Fruit fly (Drosophila melanogaster): ENCODE results near the gene CG13693.

Gene CG13693

DNA sequence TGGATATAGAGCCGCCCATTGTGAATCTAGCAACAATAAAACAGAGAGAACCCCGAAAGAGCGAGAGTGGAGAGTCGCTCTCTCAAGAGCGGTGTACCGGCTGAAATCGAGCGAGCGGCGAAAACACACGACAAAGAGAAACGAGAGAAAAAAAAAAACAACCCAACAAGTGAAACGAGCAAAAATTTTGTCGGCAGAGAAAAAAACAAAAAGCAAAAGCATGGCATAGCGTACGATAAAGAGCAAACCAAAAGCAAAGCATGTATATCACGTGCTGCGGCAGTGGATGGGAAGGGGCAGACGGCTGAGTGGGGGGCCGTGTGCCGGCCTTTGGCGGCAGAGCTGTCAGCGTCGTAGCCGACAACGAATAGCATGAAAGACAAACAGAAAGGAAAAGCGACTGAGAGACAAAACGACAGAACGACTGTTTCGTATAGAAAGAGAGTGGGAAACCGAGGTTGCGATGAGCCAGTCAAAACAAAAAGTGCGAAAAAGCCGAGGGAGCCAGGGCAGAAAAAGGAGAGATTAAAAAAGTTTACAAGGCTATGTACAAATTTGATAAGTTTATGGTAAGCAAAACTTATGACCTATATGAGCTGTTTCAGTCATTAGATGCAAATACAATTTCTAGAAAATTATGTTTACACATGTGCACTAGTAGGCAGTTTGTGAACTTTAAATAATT lies 14.5 kb downstream of the CG13693 start (continued):
- no peak for TF ChIP-seq CG31388 (GFP tag; optimal IDR thresholded peaks at IDR 0.05)
- TF ChIP-seq CG17829 (tag; optimal IDR thresholded peaks at IDR 0.05), result no peak
- TF ChIP-seq dpn (GFP tag; optimal IDR thresholded peaks at IDR 0.05), result no peak
- peak; percentile 23 for TF ChIP-seq onecut (GFP tag; IDR thresholded peaks at IDR 0.05)
- TF ChIP-seq CG10543 (GFP tag; optimal IDR thresholded peaks at IDR 0.05), result peak; percentile 37
- TF ChIP-seq dm (GFP tag; optimal IDR thresholded peaks at IDR 0.05), result peak; percentile 11
- TF ChIP-seq CG11504 (tag; optimal IDR thresholded peaks at IDR 0.05), result no peak
- TF ChIP-seq CG2199 (GFP tag; IDR thresholded peaks at IDR 0.05), result 0 out of 3 replicates have a peak, but pooled peaks have one; percentile 37
- TF ChIP-seq hbn (GFP tag; IDR thresholded peaks at IDR 0.05; ENCODE audit: partially characterized antibody), result peak; percentile 57; the same call in 1 of the 2 replicates
- no peak for TF ChIP-seq CG8944 (GFP tag; optimal IDR thresholded peaks at IDR 0.05)
- TF ChIP-seq CG32532 (GFP tag; IDR thresholded peaks at IDR 0.05), result peak; percentile 43; the same call in 1 of the 2 replicates
- TF ChIP-seq CG8924 (tag; optimal IDR thresholded peaks at IDR 0.05), result no peak
- TF ChIP-seq h (optimal IDR thresholded peaks at IDR 0.05), result no peak
- TF ChIP-seq CG7987 (GFP tag; optimal IDR thresholded peaks at IDR 0.05), result peak; percentile 89
- TF ChIP-seq CG12769 (tag; optimal IDR thresholded peaks at IDR 0.05), result peak; percentile 52
- no peak for TF ChIP-seq bigmax (GFP tag; optimal IDR thresholded peaks at IDR 0.05)
- TF ChIP-seq fru (optimal IDR thresholded peaks at IDR 0.05), result peak; percentile 33
- no peak for TF ChIP-seq Mad (GFP tag; optimal IDR thresholded peaks at IDR 0.05)
- TF ChIP-seq chinmo (GFP tag; IDR thresholded peaks at IDR 0.05; ENCODE audit: partially characterized antibody), result peak; percentile 91; the same call in 1 of the 4 replicates
- TF ChIP-seq CG2712 (tag; optimal IDR thresholded peaks at IDR 0.05), result peak; percentile 33
- no peak for TF ChIP-seq CG30431 (GFP tag; optimal IDR thresholded peaks at IDR 0.05)
- no peak for TF ChIP-seq gfzf (GFP tag; optimal IDR thresholded peaks at IDR 0.05)
- peak; percentile 41 for TF ChIP-seq mirr (GFP tag; optimal IDR thresholded peaks at IDR 0.05)
- TF ChIP-seq amos (GFP tag; IDR thresholded peaks at IDR 0.05; ENCODE audit: partially characterized antibody), result no peak; the same call in 1 of the 2 replicates
- TF ChIP-seq CG13894 (tag; optimal IDR thresholded peaks at IDR 0.05), result peak; percentile 23
- peak; percentile 77 for TF ChIP-seq yki (optimal IDR thresholded peaks at IDR 0.05)
- TF ChIP-seq zen2 (GFP tag; IDR thresholded peaks at IDR 0.05; ENCODE audit: partially characterized antibody), result peak; percentile 47; the same call in 1 of the 3 replicates
- no peak for TF ChIP-seq Hr3 (GFP tag; optimal IDR thresholded peaks at IDR 0.05)
- peak; percentile 86 for TF ChIP-seq abd-A (tag; optimal IDR thresholded peaks at IDR 0.05)
- TF ChIP-seq Kr (GFP tag; optimal IDR thresholded peaks at IDR 0.05), result no peak
- 0 out of 2 replicates have a peak, but pooled peaks have one; percentile 2 for TF ChIP-seq Nf-YA (GFP tag; IDR thresholded peaks at IDR 0.05)
- TF ChIP-seq unc-4 (GFP tag; IDR thresholded peaks at IDR 0.05; ENCODE audit: partially characterized antibody), result peak; percentile 58
- no peak for TF ChIP-seq CG6654 (GFP tag; optimal IDR thresholded peaks at IDR 0.05)
- peak; percentile 86 for TF ChIP-seq CG12155 (GFP tag; optimal IDR thresholded peaks at IDR 0.05)
- no peak for TF ChIP-seq CG15011 (GFP tag; optimal IDR thresholded peaks at IDR 0.05)
- TF ChIP-seq hb (GFP tag; IDR thresholded peaks at IDR 0.05; ENCODE audit: partially characterized antibody), result no peak
- TF ChIP-seq CG17361 (GFP tag; IDR thresholded peaks at IDR 0.05), result no peak
- no peak for TF ChIP-seq Hmr (GFP tag; optimal IDR thresholded peaks at IDR 0.05)
- TF ChIP-seq CG10209 (GFP tag; optimal IDR thresholded peaks at IDR 0.05), result peak; percentile 85
- 0 out of 2 replicates have a peak, but pooled peaks have one; percentile 10 for TF ChIP-seq stc (GFP tag; IDR thresholded peaks at IDR 0.05)
- TF ChIP-seq klu (GFP tag; IDR thresholded peaks at IDR 0.05), result no peak
- no peak for TF ChIP-seq hth (optimal IDR thresholded peaks at IDR 0.05)
- TF ChIP-seq CG13287 (GFP tag; IDR thresholded peaks at IDR 0.05; ENCODE audit: partially characterized antibody), result peak; percentile 67
- TF ChIP-seq da (GFP tag; optimal IDR thresholded peaks at IDR 0.05), result no peak
- TF ChIP-seq Max (GFP tag; optimal IDR thresholded peaks at IDR 0.05), result peak; percentile 49
- TF ChIP-seq CG9727 (GFP tag; optimal IDR thresholded peaks at IDR 0.05), result no peak
- TF ChIP-seq al (GFP tag; IDR thresholded peaks at IDR 0.05), result no peak
- TF ChIP-seq kni (GFP tag; optimal IDR thresholded peaks at IDR 0.05), result peak; percentile 74
- no peak for TF ChIP-seq CG12071 (GFP tag; optimal IDR thresholded peaks at IDR 0.05)
- TF ChIP-seq scrt (GFP tag; optimal IDR thresholded peaks at IDR 0.05), result peak; percentile 92

All from whole organism, embryonic.